Worm (Caenorhabditis elegans): ENCODE measurements around the gene bli-5.

- TF ChIP-seq ama-1 (optimal IDR thresholded peaks at IDR 0.05), result no peak
- no peak for TF ChIP-seq ceh-18 (tag; optimal IDR thresholded peaks at IDR 0.05)
- TF ChIP-seq hlh-30 (tag; optimal IDR thresholded peaks at IDR 0.05; ENCODE audit: insufficient read depth), result no peak
- TF ChIP-seq ceh-24 (tag; optimal IDR thresholded peaks at IDR 0.05), result no peak
- TF ChIP-seq pqm-1 (tag; optimal IDR thresholded peaks at IDR 0.05), result no peak
- no peak for TF ChIP-seq tbx-7 (tag; optimal IDR thresholded peaks at IDR 0.05)
- TF ChIP-seq nhr-11 (tag; optimal IDR thresholded peaks at IDR 0.05), result no peak
- TF ChIP-seq unc-42 (tag; optimal IDR thresholded peaks at IDR 0.05), result no peak
- TF ChIP-seq elt-4 (tag; optimal IDR thresholded peaks at IDR 0.05), result no peak
- TF ChIP-seq ceh-34 (tag; optimal IDR thresholded peaks at IDR 0.05), result no peak
- no peak for TF ChIP-seq fkh-10 (GFP tag; optimal IDR thresholded peaks at IDR 0.05)
- TF ChIP-seq elt-2 (tag; optimal IDR thresholded peaks at IDR 0.05), result no peak
These were observed 23.3 kb upstream of the bli-5 start for ce11 chrIII:13452824-13453223.
